Worm (Caenorhabditis elegans) whole organism, L4/young adult: Measurements from ENCODE around the gene F49F1.7.

Experiments
- W03F9.2 ChIP-seq: fragments of 150-350 bp; optimal IDR thresholded peaks from 2 replicates; lab custom pipeline; 2014; ENCODE audit warnings: missing biosample characterization, missing genetic modification characterization
- dao-5 ChIP-seq: sonication (generic microtip); optimal IDR thresholded peaks from 2 replicates; lab custom pipeline; 2016; ENCODE audit warnings: missing genotype, missing genetic modification characterization, moderate library complexity, missing compliant biosample characterization
- him-1 ChIP-seq: sonication (generic microtip); optimal IDR thresholded peaks from 2 replicates; lab custom pipeline; 2016; ENCODE audit warnings: missing genotype, missing genetic modification reagents, missing genetic modification characterization, missing compliant biosample characterization

ce11 chrIV:4141311-4141710 is 15.8 kb upstream of the F49F1.7 start, which contains the start of gene F49F1.11:
- TF ChIP-seq him-1: no peak
- no peak for TF ChIP-seq dao-5 (tag; lab: Kevin White, UChicago)
- no peak for TF ChIP-seq W03F9.2 (tag; lab: Kevin White, UChicago)
